Worm (Caenorhabditis elegans): ENCODE data around the gene C05D9.9.

- TF ChIP-seq mdl-1 (tag; optimal IDR thresholded peaks at IDR 0.05) (no peak), unc-62 (GFP tag; optimal IDR thresholded peaks at IDR 0.05) (no peak), rnt-1 (tag; optimal IDR thresholded peaks at IDR 0.05) (no peak), ztf-4 (tag; optimal IDR thresholded peaks at IDR 0.05) (no peak), egl-27 (tag; optimal IDR thresholded peaks at IDR 0.05) (no peak), unc-86 (tag; optimal IDR thresholded peaks at IDR 0.05) (no peak), ztf-11 (tag; optimal IDR thresholded peaks at IDR 0.05) (no peak), lin-13 (GFP tag; optimal IDR thresholded peaks at IDR 0.05) (no peak), nhr-12 (tag; optimal IDR thresholded peaks at IDR 0.05) (no peak)
These were observed 34.4 kb downstream of the C05D9.9 start for ce11 chrX:1089676-1090075.
